Worm (Caenorhabditis elegans): ENCODE results near the gene K02F6.6.

DNA sequence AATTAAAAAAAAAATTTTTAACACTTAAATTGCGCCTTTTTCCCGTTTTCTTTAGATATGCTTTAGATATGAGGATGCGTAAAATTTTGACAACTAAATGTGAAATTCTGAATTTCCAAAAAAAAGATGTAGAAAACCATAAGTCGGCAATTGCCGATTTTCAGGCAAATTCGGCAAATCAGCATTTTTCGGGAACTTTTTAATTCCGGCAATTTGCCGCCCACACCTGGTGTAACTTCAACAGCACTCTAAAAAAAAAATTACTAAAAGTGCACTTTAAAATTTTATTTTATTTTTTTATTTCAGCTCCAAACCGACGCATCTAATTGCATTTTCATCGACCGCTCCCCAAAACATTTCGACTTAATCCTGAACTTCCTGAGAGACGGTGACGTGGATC, at the start of gene K02F6.6:
- TF ChIP-seq nhr-90 (tag; optimal IDR thresholded peaks at IDR 0.05; ENCODE audit: poor library complexity) (no peak), snpc-4 (tag; optimal IDR thresholded peaks at IDR 0.05) (no peak), fkh-10 (GFP tag; optimal IDR thresholded peaks at IDR 0.05) (no peak), lin-35 (GFP tag; optimal IDR thresholded peaks at IDR 0.05) (no peak), lin-39 (tag; optimal IDR thresholded peaks at IDR 0.05) (no peak), lin-13 (GFP tag; optimal IDR thresholded peaks at IDR 0.05) (no peak), unc-62 (GFP tag; optimal IDR thresholded peaks at IDR 0.05) (no peak), mdl-1 (tag; optimal IDR thresholded peaks at IDR 0.05) (no peak), ceh-82 (tag; optimal IDR thresholded peaks at IDR 0.05) (no peak)

Measured in whole organism, L1 larva.